Worm (Caenorhabditis elegans) whole organism, early embryonic: ENCODE measurements around the gene clec-2.

ENCODE experiments used
- F13C5.2 ChIP-seq: sonication (generic microtip); optimal IDR thresholded peaks from 2 replicates; lab custom pipeline; 2017; ENCODE audit warnings: mild to moderate bottlenecking, missing genetic modification characterization, inconsistent platforms, missing compliant biosample characterization
- aly-1 ChIP-seq: sonication (generic microtip); optimal IDR thresholded peaks from 2 replicates; lab custom pipeline; 2016; ENCODE audit warnings: missing genetic modification characterization, missing compliant biosample characterization
- ama-1 ChIP-seq: fragments of 150-350 bp; optimal IDR thresholded peaks from 2 replicates; lab custom pipeline; 2014
- ceh-13 ChIP-seq: fragments of 200-800 bp; sonication (Bioruptor generic); optimal IDR thresholded peaks from 2 replicates; lab custom pipeline; 2018; ENCODE audit warnings: mild to moderate bottlenecking, missing genetic modification characterization, missing compliant biosample characterization
- ceh-36 ChIP-seq: sonication (generic microtip); optimal IDR thresholded peaks from 2 replicates; lab custom pipeline; 2016; ENCODE audit warnings: missing genetic modification characterization, inconsistent platforms, missing compliant biosample characterization
- flt-1 ChIP-seq: fragments of 200-800 bp; sonication (Bioruptor generic); IDR thresholded peaks from 2 replicates; pipeline ENCODE4 v1.3.6; 2022; ENCODE audit warnings: missing genetic modification characterization, missing compliant biosample characterization
- hnd-1 ChIP-seq: sonication (generic microtip); optimal IDR thresholded peaks from 2 replicates; lab custom pipeline; 2016; ENCODE audit warnings: missing genetic modification characterization, missing compliant biosample characterization
- pes-1 ChIP-seq: fragments of 200-800 bp; sonication (Bioruptor generic); IDR thresholded peaks from 2 replicates; pipeline ENCODE4 v1.3.6; 2022; ENCODE audit warnings: missing genetic modification reagents, missing genetic modification characterization, missing compliant biosample characterization
- scrt-1 ChIP-seq: fragments of 200-800 bp; sonication (Bioruptor generic); IDR thresholded peaks from 2 replicates; pipeline ENCODE4 v1.3.6; 2022; ENCODE audit warnings: missing genetic modification characterization, missing compliant biosample characterization
- tbx-11 ChIP-seq: fragments of 200-800 bp; sonication (Bioruptor generic); IDR thresholded peaks from 2 replicates; pipeline ENCODE4 v1.3.6; 2022; ENCODE audit warnings: missing genetic modification characterization, missing compliant biosample characterization
- tbx-37 ChIP-seq: fragments of 200-800 bp; sonication (Bioruptor generic); conservative IDR thresholded peaks from 2 replicates; pipeline ENCODE4 v1.3.6; 2022; ENCODE audit warnings: missing genetic modification reagents, missing genetic modification characterization, missing compliant biosample characterization
- tra-4 ChIP-seq: sonication (generic microtip); optimal IDR thresholded peaks from 2 replicates; lab custom pipeline; 2017; ENCODE audit warnings: missing genetic modification characterization, missing compliant biosample characterization

ce11 chrII:3064631-3065030, 41.4 kb upstream of the clec-2 start:
- TF ChIP-seq hnd-1 (tag; lab: Kevin White, UChicago) (no peak), flt-1 (GFP tag; lab: Robert Waterston, UW) (no peak), ama-1 (lab: Kevin White, UChicago) (no peak), ceh-36 (tag; lab: Kevin White, UChicago) (no peak), ceh-13 (GFP tag; lab: Kevin White, UChicago) (no peak), tbx-37 (GFP tag; lab: Robert Waterston, UW) (no peak), scrt-1 (GFP tag; lab: Robert Waterston, UW) (no peak), tra-4 (tag; lab: Kevin White, UChicago) (no peak), tbx-11 (GFP tag; lab: Robert Waterston, UW) (no peak), pes-1 (no peak), F13C5.2 (tag; lab: Kevin White, UChicago) (no peak), aly-1 (tag; lab: Kevin White, UChicago) (no peak)
